Fruit fly (Drosophila melanogaster) S2 (cell line): ENCODE measurements around the gene CG43232.

Source experiments
- CG8478 ChIP-seq: fragments of >200 bp; optimal IDR thresholded peaks from 2 replicates; lab custom pipeline; 2018
- CTCF ChIP-seq, 2 experiments: fragments of >200 bp; optimal IDR thresholded peaks; 2 replicates each; lab custom pipeline; 2018

- TF ChIP-seq CG8478, result no peak
- no peak for TF ChIP-seq CTCF (optimal IDR thresholded peaks at IDR 0.05; lab: Kevin White, UChicago)
These were observed 38.9 kb downstream of the CG43232 start for dm6 chr2L:6970813-6971212.
